Fruit fly (Drosophila melanogaster) whole organism, adult: Measurements from ENCODE around the gene RhoGAP68F.

ENCODE experiments used
- CG12768 ChIP-seq: fragments of 200-800 bp; sonication (Bioruptor generic); optimal IDR thresholded peaks from 2 replicates; lab custom pipeline; 2017; ENCODE audit warnings: missing biosample characterization, missing genetic modification characterization, mild to moderate bottlenecking, moderate library complexity, missing genetic modification reagents
- CG33017 ChIP-seq: fragments of 200-800 bp; sonication (Bioruptor generic); optimal IDR thresholded peaks from 2 replicates; lab custom pipeline; 2018; ENCODE audit warnings: missing biosample characterization, mild to moderate bottlenecking, missing genetic modification characterization, moderate library complexity
- CG7045 ChIP-seq: fragments of 200-800 bp; sonication (Bioruptor generic); optimal IDR thresholded peaks from 2 replicates; lab custom pipeline; 2017; ENCODE audit warnings: missing biosample characterization, mild to moderate bottlenecking, missing genetic modification characterization
- bab1 ChIP-seq: fragments of 200-800 bp; sonication (Bioruptor generic); optimal IDR thresholded peaks from 3 replicates; lab custom pipeline; 2019; ENCODE audit warnings: missing biosample characterization, mild to moderate bottlenecking, missing genetic modification characterization, moderate library complexity
- cic ChIP-seq: fragments of 200-800 bp; sonication (Bioruptor generic); optimal IDR thresholded peaks from 2 replicates; lab custom pipeline; 2017; ENCODE audit warnings: missing biosample characterization, mild to moderate bottlenecking, missing genetic modification characterization, moderate library complexity
- cnc ChIP-seq, 2 experiments: fragments of >200 bp; optimal IDR thresholded peaks; 2 replicates each; lab custom pipeline; 2017
- ovo ChIP-seq: fragments of 200-800 bp; sonication (Bioruptor generic); optimal IDR thresholded peaks from 2 replicates; lab custom pipeline; 2016; ENCODE audit warnings: missing biosample characterization, missing genetic modification characterization
- pad ChIP-seq: fragments of 200-800 bp; sonication (Bioruptor generic); optimal IDR thresholded peaks from 3 replicates; lab custom pipeline; 2017; ENCODE audit warnings: missing biosample characterization, missing genetic modification characterization, mild to moderate bottlenecking, moderate library complexity, missing genetic modification reagents

DNA sequence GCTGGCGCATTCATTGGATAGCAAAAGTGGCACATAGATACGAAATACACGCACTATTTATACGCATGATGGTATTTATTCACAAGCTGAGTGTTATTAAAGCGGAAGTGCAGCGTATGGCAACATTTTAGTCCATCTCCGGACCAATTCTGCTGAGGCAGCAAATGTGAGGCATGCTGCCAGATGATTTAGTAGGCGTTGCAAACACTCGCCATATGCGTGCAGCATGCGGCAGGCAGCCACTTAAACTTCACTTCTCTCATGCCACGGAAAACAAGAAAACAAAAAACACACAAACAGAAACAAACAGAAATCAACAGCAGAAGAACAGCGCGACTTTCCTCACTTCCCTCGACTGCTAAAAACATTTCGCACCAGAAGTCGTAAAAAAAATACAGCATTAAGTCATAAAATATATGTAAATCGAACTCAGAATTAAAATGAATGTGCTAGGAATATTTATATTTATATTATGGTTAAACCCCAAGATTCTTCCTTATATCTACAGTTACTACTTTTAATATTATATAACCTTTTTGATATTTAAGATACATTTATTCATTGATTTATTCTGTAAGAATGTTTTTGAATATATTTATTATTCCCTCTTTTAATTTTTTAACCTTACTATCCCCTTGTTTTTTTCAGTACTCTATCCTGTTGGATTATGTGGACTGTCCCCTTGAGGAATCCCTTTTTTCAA, 39.2 kb upstream of the RhoGAP68F start:
- TF ChIP-seq bab1: no peak
- no peak for TF ChIP-seq cnc (optimal IDR thresholded peaks at IDR 0.05; lab: Kevin White, UChicago)
- no peak for TF ChIP-seq cic (GFP tag; lab: Kevin White, UChicago)
- TF ChIP-seq CG7045 (GFP tag; lab: Kevin White, UChicago): no peak
- no peak for TF ChIP-seq ovo
- no peak for TF ChIP-seq CG33017 (tag; lab: Kevin White, UChicago)
- no peak for TF ChIP-seq pad (GFP tag; lab: Kevin White, UChicago)
- TF ChIP-seq CG12768 (GFP tag; lab: Kevin White, UChicago): no peak
